Fruit fly (Drosophila melanogaster): ENCODE results near the gene lush.

- no peak for TF ChIP-seq usp (GFP tag; optimal IDR thresholded peaks at IDR 0.05)
- TF ChIP-seq psq (optimal IDR thresholded peaks at IDR 0.05): no peak
- no peak for TF ChIP-seq pan (optimal IDR thresholded peaks at IDR 0.05)
- TF ChIP-seq CG8478 (optimal IDR thresholded peaks at IDR 0.05): no peak
- TF ChIP-seq EcR (GFP tag; optimal IDR thresholded peaks at IDR 0.05): no peak
Measured at dm6 chr3L:19574452-19574851, 31.4 kb downstream of the lush start.

Measured in whole organism.